Worm (Caenorhabditis elegans) whole organism, mixed stage, embryonic: ENCODE results near the gene tiar-2.

Source experiments
- M03D4.4 ChIP-seq: sonication (generic microtip); optimal IDR thresholded peaks from 2 replicates; lab custom pipeline; 2017; ENCODE audit warnings: mild to moderate bottlenecking, missing genetic modification characterization, missing compliant biosample characterization
- bed-3 ChIP-seq: fragments of 200-800 bp; sonication (Bioruptor generic); optimal IDR thresholded peaks from 3 replicates; lab custom pipeline; 2018; ENCODE audit warnings: mild to moderate bottlenecking, missing genetic modification characterization, moderate library complexity, missing compliant biosample characterization
- blmp-1 ChIP-seq: fragments of 150-350 bp; optimal IDR thresholded peaks from 2 replicates; lab custom pipeline; 2014; ENCODE audit warnings: missing biosample characterization, missing genetic modification characterization
- ceh-39 ChIP-seq: fragments of 150-350 bp; optimal IDR thresholded peaks from 2 replicates; lab custom pipeline; 2014; ENCODE audit warnings: missing biosample characterization, missing genetic modification characterization
- ceh-43 ChIP-seq: fragments of 200-800 bp; sonication (Bioruptor generic); optimal IDR thresholded peaks from 2 replicates; lab custom pipeline; 2018; ENCODE audit warnings: mild to moderate bottlenecking, missing genetic modification characterization, moderate library complexity, missing compliant biosample characterization
- drap-1 ChIP-seq: fragments of 200-800 bp; sonication (Bioruptor generic); optimal IDR thresholded peaks from 3 replicates; lab custom pipeline; 2018; ENCODE audit warnings: mild to moderate bottlenecking, missing genetic modification characterization, missing compliant biosample characterization
- elt-1 ChIP-seq: sonication (generic microtip); optimal IDR thresholded peaks from 2 replicates; lab custom pipeline; 2017; ENCODE audit warnings: missing genetic modification characterization, mild to moderate bottlenecking, missing compliant biosample characterization, antibody characterized with exemption, moderate library complexity, borderline replicate concordance; ENCODE audit not compliant: insufficient read depth
- elt-3 ChIP-seq: fragments of 150-350 bp; optimal IDR thresholded peaks from 2 replicates; lab custom pipeline; 2014; ENCODE audit warnings: missing biosample characterization, missing genetic modification characterization
- flh-1 ChIP-seq: fragments of 200-800 bp; sonication (Bioruptor generic); optimal IDR thresholded peaks from 2 replicates; lab custom pipeline; 2018; ENCODE audit warnings: mild to moderate bottlenecking, missing genetic modification characterization, moderate library complexity, missing compliant biosample characterization
- ham-2 ChIP-seq: fragments of 200-800 bp; sonication (Bioruptor generic); optimal IDR thresholded peaks from 2 replicates; lab custom pipeline; 2018; ENCODE audit warnings: mild to moderate bottlenecking, missing genetic modification characterization, missing compliant biosample characterization
- hlh-1 ChIP-seq: fragments of 150-350 bp; optimal IDR thresholded peaks from 2 replicates; lab custom pipeline; 2014; ENCODE audit warnings: missing biosample characterization, missing genetic modification reagents, missing genetic modification characterization
- lin-32 ChIP-seq: fragments of 200-800 bp; sonication (Bioruptor generic); optimal IDR thresholded peaks from 2 replicates; lab custom pipeline; 2018; ENCODE audit warnings: mild to moderate bottlenecking, missing genetic modification characterization, missing compliant biosample characterization
- mls-2 ChIP-seq: sonication (generic microtip); optimal IDR thresholded peaks from 2 replicates; lab custom pipeline; 2016; ENCODE audit warnings: mild to moderate bottlenecking, missing genetic modification characterization, moderate library complexity, missing compliant biosample characterization
- nhr-2 ChIP-seq: fragments of 150-350 bp; optimal IDR thresholded peaks from 2 replicates; lab custom pipeline; 2014; ENCODE audit warnings: missing biosample characterization, missing genetic modification characterization
- nhr-237 ChIP-seq: fragments of 150-350 bp; optimal IDR thresholded peaks from 2 replicates; lab custom pipeline; 2014; ENCODE audit warnings: missing biosample characterization, missing genetic modification characterization
- nhr-76 ChIP-seq: sonication (generic microtip); optimal IDR thresholded peaks from 2 replicates; lab custom pipeline; 2017; ENCODE audit warnings: missing biosample characterization, missing genetic modification characterization
- pha-4 ChIP-seq: fragments of 150-350 bp; optimal IDR thresholded peaks from 2 replicates; lab custom pipeline; 2018; ENCODE audit warnings: missing biosample characterization, missing genetic modification reagents, missing genetic modification characterization
- sem-2 ChIP-seq: fragments of 200-800 bp; sonication (Bioruptor generic); optimal IDR thresholded peaks from 2 replicates; lab custom pipeline; 2018; ENCODE audit warnings: mild to moderate bottlenecking, missing genetic modification characterization, missing compliant biosample characterization
- snpc-4 ChIP-seq: fragments of 150-350 bp; optimal IDR thresholded peaks from 2 replicates; lab custom pipeline; 2014; ENCODE audit warnings: missing biosample characterization, missing genetic modification characterization
- unc-120 ChIP-seq: sonication (generic microtip); optimal IDR thresholded peaks from 2 replicates; lab custom pipeline; 2017; ENCODE audit warnings: missing genetic modification characterization, missing compliant biosample characterization; ENCODE audit not compliant: poor library complexity, severe bottlenecking
- unc-39 ChIP-seq: fragments of 150-350 bp; optimal IDR thresholded peaks from 2 replicates; lab custom pipeline; 2014; ENCODE audit warnings: missing biosample characterization, missing genetic modification characterization
- unc-62 ChIP-seq: fragments of 150-350 bp; optimal IDR thresholded peaks from 2 replicates; lab custom pipeline; 2014; ENCODE audit warnings: missing biosample characterization, missing genetic modification reagents, missing genetic modification characterization
- zip-8 ChIP-seq: fragments of 150-350 bp; optimal IDR thresholded peaks from 2 replicates; lab custom pipeline; 2014; ENCODE audit warnings: missing biosample characterization, missing genetic modification characterization
- ztf-11 ChIP-seq: fragments of 150-350 bp; optimal IDR thresholded peaks from 2 replicates; lab custom pipeline; 2014; ENCODE audit warnings: missing biosample characterization, missing genetic modification characterization

The tiar-2 gene

DNA sequence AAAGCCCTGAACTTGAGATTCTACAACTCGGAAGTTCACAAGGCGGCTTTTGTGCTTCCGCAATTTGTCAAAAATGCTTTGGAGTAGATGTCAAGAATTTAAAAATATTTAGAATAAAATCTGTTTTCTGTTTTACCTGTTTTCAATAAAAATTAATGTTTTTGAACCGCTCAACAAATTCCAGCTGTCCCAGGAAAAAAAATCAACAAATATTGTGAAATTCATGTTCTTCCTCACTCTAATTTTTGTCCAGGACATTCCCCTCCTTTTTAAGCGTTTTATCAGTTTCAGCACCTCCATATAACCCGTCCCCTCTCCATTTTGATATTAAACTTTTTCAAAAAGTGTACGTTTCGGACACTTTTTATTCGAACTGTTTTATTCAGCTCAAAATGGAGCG, 42.2 kb downstream of the tiar-2 start, which contains the start of gene Y46G5A.20:
Y46G5A.20 (plus strand) TSS at position 301 of the 400 bp plus-strand sequence.
- TF ChIP-seq pha-4 = no peak
- TF ChIP-seq nhr-76 (tag; lab: Kevin White, UChicago) = no peak
- no peak for TF ChIP-seq zip-8
- TF ChIP-seq mls-2 (tag; lab: Kevin White, UChicago) = no peak
- no peak for TF ChIP-seq ceh-39
- no peak for TF ChIP-seq nhr-2
- TF ChIP-seq sem-2 = no peak

- no peak for TF ChIP-seq elt-1 (tag; lab: Kevin White, UChicago)
- TF ChIP-seq drap-1 = no peak
- TF ChIP-seq, all 35 proteins: peak for 0
Measured at ce11 chrII:12813253-12813652, 44.8 kb downstream of the tiar-2 start.

ce11 chrII:12816412-12817146, 48.1 kb downstream of the tiar-2 start, which contains the start of gene acl-7:
Gene acl-7, minus strand, starts transcription at chrII:12816462.
- TF ChIP-seq elt-1 (tag; lab: Kevin White, UChicago) = no peak
- no peak for TF ChIP-seq flh-1 (GFP tag; lab: Kevin White, UChicago)
- TF ChIP-seq hlh-1 = no peak
- TF ChIP-seq, all 35 proteins: peak for 0

DNA sequence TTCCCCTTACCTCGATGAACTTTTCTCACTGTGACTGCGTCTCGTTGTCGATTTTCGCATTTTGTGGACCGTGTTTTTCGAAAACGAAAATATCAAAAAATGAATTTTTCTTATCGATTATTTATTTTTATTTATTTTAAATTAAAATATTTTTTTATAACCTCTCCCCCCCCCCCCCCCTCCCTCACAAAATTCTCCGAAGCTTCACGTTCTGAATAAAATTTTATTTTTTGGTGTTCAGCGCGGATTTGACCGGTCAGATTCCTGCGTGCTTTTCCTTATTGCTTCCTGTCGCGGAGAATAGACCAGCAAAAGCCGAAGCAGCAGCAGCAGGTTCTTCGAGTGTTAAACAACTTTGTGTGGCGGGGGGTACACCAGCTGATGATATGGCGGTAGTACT, 50.0 kb downstream of the tiar-2 start, which contains the start of gene Y46G5A.22:
Y46G5A.22 (minus strand) TSS at position 101 of the 400 bp plus-strand sequence.
- TF ChIP-seq nhr-237 (no peak), elt-1 (tag; lab: Kevin White, UChicago) (no peak)

DNA sequence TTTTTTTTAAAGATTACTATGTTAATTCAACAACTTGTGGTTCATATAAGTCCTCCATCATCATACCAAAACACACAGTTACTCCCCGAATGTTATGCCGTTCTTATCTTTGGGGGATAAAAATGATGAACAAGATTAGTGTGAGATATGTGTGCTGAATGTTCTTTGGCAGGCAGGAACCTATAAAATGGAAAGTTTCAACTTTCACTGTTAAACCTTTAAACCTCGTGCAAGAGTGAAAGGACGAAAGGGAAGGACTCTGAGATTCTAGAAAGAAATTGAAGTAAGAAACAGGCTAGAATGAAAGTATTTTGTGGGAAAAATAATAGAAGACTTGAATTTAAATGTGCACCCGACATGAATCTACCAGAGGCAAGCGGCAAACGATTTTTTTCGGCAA, 51.5 kb downstream of the tiar-2 start:
- TF ChIP-seq drap-1 (no peak), ham-2 (GFP tag; lab: Kevin White, UChicago) (no peak), blmp-1 (tag; lab: Kevin White, UChicago) (no peak), unc-62 (GFP tag; lab: Kevin White, UChicago) (no peak), pha-4 (no peak), unc-39 (tag; lab: Kevin White, UChicago) (no peak), ztf-11 (no peak), ceh-43 (GFP tag; lab: Kevin White, UChicago) (no peak), elt-3 (no peak), unc-120 (tag; lab: Kevin White, UChicago) (no peak), lin-32 (no peak)

ce11 chrII:12823437-12823836, 55.0 kb downstream of the tiar-2 start, which contains the start of gene Y46G5A.36:
Gene Y46G5A.36, plus strand, starts transcription at chrII:12823679.
- no peak for TF ChIP-seq bed-3 (GFP tag; lab: Kevin White, UChicago)
- TF ChIP-seq M03D4.4 (tag; lab: Kevin White, UChicago) = no peak
- TF ChIP-seq snpc-4 = no peak
- no peak for TF ChIP-seq ham-2 (GFP tag; lab: Kevin White, UChicago)
